Worm (Caenorhabditis elegans) whole organism, midembryonic: ENCODE data around the gene scl-10.

Source experiments
- T22C8.4 ChIP-seq: fragments of 200-800 bp; sonication (Bioruptor generic); IDR thresholded peaks from 2 replicates; pipeline ENCODE4 v1.3.6; 2022; ENCODE audit warnings: missing genetic modification characterization, missing compliant biosample characterization
- cog-1 ChIP-seq: sonication (generic microtip); optimal IDR thresholded peaks from 2 replicates; lab custom pipeline; 2016; ENCODE audit warnings: missing genetic modification characterization, missing compliant biosample characterization
- flt-1 ChIP-seq: fragments of 200-800 bp; sonication (Bioruptor generic); IDR thresholded peaks from 2 replicates; pipeline ENCODE4 v1.3.6; 2022; ENCODE audit warnings: missing genetic modification characterization, missing compliant biosample characterization
- klf-2 ChIP-seq: fragments of 200-800 bp; sonication (Bioruptor generic); conservative IDR thresholded peaks from 2 replicates; pipeline ENCODE4 v1.3.6; 2022; ENCODE audit warnings: missing genetic modification reagents, missing genetic modification characterization, missing compliant biosample characterization
- med-1 ChIP-seq: sonication (generic microtip); optimal IDR thresholded peaks from 2 replicates; lab custom pipeline; 2017; ENCODE audit warnings: missing genetic modification characterization, mild to moderate bottlenecking, missing compliant biosample characterization, antibody characterized with exemption, missing genetic modification reagents; ENCODE audit not compliant: insufficient read depth
- ref-1 ChIP-seq: fragments of 200-800 bp; sonication (Bioruptor generic); conservative IDR thresholded peaks from 2 replicates; pipeline ENCODE4 v1.3.6; 2022; ENCODE audit warnings: missing genetic modification reagents, missing genetic modification characterization, missing compliant biosample characterization
- tab-1 ChIP-seq: fragments of 200-800 bp; sonication (Bioruptor generic); IDR thresholded peaks from 2 replicates; pipeline ENCODE4 v1.3.6; 2022; ENCODE audit warnings: missing genetic modification characterization, missing compliant biosample characterization
- ztf-23 ChIP-seq: fragments of 200-800 bp; sonication (Bioruptor generic); IDR thresholded peaks from 2 replicates; pipeline ENCODE4 v1.3.6; 2022; ENCODE audit warnings: missing genetic modification reagents, missing genetic modification characterization, missing compliant biosample characterization
- ztf-29 ChIP-seq: fragments of 200-800 bp; sonication (Bioruptor generic); IDR thresholded peaks from 2 replicates; pipeline ENCODE4 v1.3.6; 2022; ENCODE audit warnings: missing genetic modification reagents, missing genetic modification characterization, missing compliant biosample characterization

- no peak for TF ChIP-seq T22C8.4 (GFP tag; lab: Robert Waterston, UW)
- no peak for TF ChIP-seq klf-2 (GFP tag; lab: Robert Waterston, UW)
- TF ChIP-seq flt-1 (GFP tag; lab: Robert Waterston, UW) = no peak
- TF ChIP-seq tab-1 = no peak
- no peak for TF ChIP-seq ztf-29 (GFP tag; lab: Robert Waterston, UW)
- TF ChIP-seq med-1 = no peak
- no peak for TF ChIP-seq ztf-23 (GFP tag; lab: Robert Waterston, UW)
- TF ChIP-seq cog-1 (tag; lab: Kevin White, UChicago) = no peak
- no peak for TF ChIP-seq ref-1 (GFP tag; lab: Robert Waterston, UW)
Measured at ce11 chrIV:13042091-13042490, 6.2 kb upstream of the scl-10 start, which contains the start of gene amt-2.
